Fruit fly (Drosophila melanogaster): ENCODE results near the gene CG31643.

Gene CG31643

DNA sequence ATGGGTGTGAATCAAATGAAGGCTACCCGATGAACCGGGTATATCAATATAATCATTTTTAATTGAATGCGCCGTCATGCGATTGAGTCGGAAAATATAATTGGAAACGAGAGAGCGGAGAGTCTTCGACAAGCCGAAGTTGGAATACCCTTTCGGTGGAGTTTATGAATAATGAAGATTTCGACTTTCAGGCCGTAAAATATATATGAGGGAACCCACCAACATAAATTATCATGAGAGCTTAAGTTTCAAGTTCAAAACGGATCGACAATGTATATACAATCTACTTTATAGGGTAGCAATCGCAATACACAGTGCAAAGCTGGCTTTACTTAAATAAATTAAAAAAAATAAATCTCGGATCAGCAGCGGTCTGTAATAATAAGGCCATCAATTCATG, 6.1 kb upstream of the CG31643 start:
- no peak for TF ChIP-seq CG17801 (GFP tag; optimal IDR thresholded peaks at IDR 0.05; ENCODE audit: partially characterized antibody)

DNA sequence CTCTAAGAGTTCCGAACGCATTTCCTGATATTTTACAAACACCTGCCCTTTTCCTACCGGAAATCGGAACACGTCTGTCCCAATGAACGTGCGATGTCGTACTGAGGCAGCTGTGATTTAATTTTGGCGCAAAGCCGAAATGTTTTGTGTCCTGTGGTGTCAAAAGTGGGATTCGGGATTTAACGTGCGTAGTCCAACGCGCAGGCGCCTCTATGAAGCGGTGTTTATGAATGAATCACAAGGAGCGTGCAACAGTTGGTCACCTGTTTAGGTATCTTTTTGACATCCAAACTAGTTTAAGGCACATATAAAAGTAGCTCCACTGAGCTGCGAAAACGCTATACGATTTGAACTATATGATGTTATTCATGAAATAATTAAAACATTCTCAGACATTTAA, 3.6 kb upstream of the CG31643 start, which contains the start of gene CG9109:
CG9109 (minus strand) TSS at position 80 of the 400 bp plus-strand sequence.
- no peak for TF ChIP-seq CG17801 (GFP tag; optimal IDR thresholded peaks at IDR 0.05; ENCODE audit: partially characterized antibody)

DNA sequence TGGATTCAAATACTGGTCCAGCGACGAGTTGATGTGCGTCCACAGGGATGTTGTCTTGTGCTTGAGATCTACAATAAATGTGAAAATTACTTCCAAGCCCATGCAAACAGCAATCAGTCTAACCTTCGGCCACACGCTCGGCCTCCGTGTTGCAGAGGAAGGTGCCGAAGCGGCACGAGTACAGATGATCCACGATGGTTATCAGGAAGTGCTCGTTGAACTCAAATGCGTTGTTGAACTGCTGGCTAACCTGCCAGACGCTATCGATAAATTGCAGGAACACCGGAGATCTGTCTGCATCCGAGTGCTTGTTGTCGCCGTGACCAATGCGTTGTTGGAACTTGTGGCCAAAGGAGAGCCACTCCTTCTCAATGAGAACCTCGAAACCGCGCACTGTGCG, 2.8 kb upstream of the CG31643 start:
- TF ChIP-seq CG17801 (GFP tag; optimal IDR thresholded peaks at IDR 0.05; ENCODE audit: partially characterized antibody), result no peak

DNA sequence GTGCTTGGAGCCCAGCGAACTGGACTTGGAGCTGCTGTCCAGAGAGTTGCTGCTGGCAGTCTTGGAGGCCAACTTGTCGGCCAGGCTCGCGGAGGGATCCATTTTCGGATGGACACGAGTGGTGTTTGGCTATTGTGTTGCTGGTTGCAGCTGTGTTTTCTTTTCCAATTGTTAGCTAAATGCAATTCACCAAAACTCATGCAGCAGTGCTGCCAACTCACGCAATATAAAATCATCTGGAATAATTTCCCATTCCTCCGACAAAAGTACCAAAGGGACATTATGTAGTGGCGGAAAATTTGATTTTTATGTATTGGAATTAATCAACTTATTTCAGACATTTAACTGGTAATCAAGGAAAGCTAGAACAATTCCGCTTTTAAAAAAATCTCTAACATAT, 1.2 kb upstream of the CG31643 start, which contains the start of gene mtm:
mtm (minus strand) TSS at position 306 of the 400 bp plus-strand sequence.
- TF ChIP-seq CG17801 (GFP tag; optimal IDR thresholded peaks at IDR 0.05; ENCODE audit: partially characterized antibody), result no peak

DNA sequence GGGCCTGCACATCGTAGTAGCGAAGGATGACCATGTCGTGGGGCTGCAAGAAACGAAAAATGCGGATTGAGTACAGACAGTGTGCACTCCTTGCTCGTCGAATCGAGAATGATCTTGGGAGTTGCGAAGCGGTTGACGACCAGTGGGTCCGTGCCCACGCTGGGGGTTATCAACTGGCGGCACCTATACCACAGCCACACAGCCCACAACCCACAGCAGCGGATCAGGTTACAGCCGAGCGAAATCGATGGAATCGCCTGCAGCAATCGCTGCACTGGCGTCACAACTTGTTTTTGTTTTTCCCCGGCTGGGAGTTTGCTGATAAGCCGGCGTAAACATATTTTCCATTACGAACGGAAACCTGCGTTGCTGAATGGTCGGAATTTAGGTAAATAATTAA, 7.6 kb downstream of the CG31643 start:
- no peak for TF ChIP-seq CG17801 (GFP tag; optimal IDR thresholded peaks at IDR 0.05; ENCODE audit: partially characterized antibody)

DNA sequence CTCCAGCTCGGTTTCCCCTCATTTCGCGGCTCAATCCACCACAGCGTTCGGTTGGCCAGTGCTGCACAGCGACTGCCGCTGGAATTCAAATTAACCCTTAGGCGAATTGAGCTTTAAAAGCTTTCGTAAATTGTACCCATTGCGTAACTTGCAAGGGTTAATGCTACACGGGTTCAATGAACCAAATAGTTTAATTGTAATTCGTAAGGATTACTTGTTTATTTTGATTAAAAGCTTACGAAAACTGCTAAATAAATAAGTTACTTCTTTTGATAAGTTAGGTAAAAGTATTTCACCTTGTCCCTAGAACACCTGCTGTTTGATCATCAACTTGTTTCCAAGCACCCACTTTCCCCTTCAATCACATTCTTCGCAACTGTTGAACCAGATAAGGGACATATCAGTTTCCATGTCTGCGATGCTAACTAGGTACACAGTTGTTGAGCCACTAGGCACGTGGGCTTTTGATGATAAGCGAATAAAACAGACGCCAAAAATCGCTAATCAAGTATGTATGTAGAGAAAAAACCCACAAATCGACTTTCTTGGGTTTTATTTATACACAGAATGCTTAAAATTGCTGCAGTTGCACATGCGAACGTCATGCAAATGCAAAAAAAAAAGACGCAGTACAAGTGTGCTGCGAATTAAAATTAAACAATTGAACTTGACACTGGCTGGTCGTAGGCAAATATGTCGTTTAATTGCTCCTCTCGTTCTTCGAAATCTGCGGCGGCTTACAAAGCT, 8.2 kb downstream of the CG31643 start, which contains the start of gene Pfas:
Pfas (minus strand) TSS at position 79 of the 747 bp plus-strand sequence.
- peak; percentile 67 for TF ChIP-seq CG17801 (GFP tag; optimal IDR thresholded peaks at IDR 0.05; ENCODE audit: partially characterized antibody)

DNA sequence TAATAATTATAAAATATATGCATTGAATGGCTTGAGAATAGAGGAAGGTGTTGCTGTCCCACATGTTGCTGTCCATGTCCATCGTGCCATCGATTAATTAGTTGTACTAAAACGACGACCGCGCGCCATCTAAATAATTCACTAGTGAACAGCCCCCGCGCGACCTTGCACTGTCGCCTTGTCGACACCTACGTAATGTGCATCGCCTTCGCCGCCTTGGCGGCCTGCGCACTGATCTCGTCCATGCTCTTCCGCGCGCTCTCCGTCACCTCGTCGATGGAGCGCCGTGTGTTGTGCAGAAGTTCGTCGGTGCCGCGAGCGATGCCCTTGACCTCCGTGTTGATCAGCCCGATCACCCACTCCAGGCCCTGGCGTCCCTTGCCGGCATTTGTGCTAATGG, 8.9 kb downstream of the CG31643 start:
- no peak for TF ChIP-seq CG17801 (GFP tag; optimal IDR thresholded peaks at IDR 0.05; ENCODE audit: partially characterized antibody)

DNA sequence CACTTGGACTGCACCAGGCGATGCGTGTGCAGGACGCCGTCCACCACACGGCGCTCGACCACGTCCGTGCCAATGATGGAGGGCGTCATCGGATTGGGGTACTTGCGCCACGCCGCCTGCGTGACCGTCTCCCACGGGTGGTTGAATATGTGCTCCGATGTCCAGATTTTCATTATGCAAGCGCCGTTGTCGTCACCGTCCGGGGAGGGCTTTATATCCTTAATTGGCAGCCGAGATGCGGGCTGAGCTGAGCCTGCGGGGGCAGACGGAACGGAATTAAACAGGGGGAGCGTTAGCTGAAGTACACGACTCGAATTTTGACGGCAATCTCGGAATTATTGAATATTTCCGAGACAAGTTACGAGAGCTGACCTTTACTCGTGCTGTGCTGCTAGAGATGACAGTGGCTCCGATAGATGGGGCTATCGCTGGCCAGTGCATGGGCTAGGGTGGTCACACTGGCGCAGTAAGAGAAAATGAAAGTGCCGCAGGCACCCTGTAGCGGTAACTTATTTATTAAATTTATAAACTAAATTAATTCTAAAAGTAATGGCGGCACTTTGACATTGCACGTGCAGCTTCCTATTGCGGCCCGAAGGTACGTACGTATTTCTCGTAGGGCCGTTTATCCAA, 9.7 kb downstream of the CG31643 start, which contains the start of gene IPIP:
IPIP (plus strand) TSS at position 475 of the 633 bp plus-strand sequence.
- peak; percentile 75 for TF ChIP-seq CG17801 (GFP tag; optimal IDR thresholded peaks at IDR 0.05; ENCODE audit: partially characterized antibody)

DNA sequence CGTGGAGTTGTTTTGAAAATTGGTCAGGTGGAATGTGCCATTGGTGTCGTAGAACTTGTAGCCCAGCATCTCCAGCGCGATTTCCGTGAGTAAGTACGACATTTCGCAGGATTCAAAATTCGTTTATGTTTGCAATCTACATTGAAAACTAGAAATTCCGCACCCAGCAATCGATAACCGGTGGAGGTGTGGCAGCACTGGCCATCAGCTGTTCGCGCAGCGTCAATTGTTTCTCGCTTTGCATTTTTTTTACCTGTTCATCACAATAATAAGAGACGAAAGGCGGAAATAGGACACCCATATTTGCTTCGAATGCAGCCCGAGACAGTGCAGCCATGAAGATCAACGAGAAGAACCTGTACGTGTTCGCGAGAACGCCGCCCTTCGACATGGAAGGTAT, 10.6 kb downstream of the CG31643 start, which contains the start of the genes CG34179 and slmo:
CG34179 (minus strand) TSS at position 165 of the 400 bp plus-strand sequence.
slmo (minus strand) TSS at position 165 of the 400 bp plus-strand sequence.
- no peak for TF ChIP-seq CG17801 (GFP tag; optimal IDR thresholded peaks at IDR 0.05; ENCODE audit: partially characterized antibody)

DNA sequence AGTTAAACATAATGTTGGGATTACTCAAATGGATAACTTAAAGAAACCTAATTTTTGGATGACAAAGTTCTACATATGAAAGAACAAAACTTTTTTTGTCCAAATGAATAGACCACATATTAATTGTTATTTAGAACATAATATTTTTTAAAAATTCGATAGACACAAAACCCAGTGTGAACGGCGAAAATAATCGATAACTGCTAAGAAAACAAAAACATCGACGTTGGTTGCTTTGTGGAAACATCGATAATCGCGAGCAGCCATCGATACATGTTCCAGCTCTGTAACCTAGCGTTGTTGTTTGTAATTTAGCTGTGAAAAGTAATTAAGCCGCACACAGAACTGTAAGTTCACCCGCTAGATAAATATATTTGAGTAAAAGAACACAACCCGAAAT, 12.7 kb downstream of the CG31643 start, which contains the start of gene CG9135:
CG9135 (plus strand) TSS at position 226 of the 400 bp plus-strand sequence.
- no peak for TF ChIP-seq CG17801 (GFP tag; optimal IDR thresholded peaks at IDR 0.05; ENCODE audit: partially characterized antibody)

DNA sequence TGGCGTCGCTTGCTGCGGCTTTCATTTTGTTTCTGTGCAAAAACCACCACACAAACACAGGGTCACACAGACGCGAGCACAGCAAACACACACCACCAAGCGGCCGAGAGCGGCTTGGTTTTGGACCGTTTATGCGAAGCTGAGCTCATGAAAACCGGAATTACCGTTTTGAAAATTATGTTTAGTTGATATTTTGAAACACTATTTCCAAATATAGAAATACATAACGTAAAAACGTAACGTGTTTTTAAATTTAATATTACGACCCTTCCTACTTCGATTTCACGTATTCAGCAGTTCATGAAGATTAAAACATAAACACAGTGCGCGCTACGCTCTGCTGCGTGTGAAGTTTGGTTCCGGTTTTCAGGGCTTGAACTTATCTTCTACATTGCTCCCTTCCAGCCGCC, 13.3 kb downstream of the CG31643 start:
- peak; percentile 96 for TF ChIP-seq CG17801 (GFP tag; optimal IDR thresholded peaks at IDR 0.05; ENCODE audit: partially characterized antibody)

DNA sequence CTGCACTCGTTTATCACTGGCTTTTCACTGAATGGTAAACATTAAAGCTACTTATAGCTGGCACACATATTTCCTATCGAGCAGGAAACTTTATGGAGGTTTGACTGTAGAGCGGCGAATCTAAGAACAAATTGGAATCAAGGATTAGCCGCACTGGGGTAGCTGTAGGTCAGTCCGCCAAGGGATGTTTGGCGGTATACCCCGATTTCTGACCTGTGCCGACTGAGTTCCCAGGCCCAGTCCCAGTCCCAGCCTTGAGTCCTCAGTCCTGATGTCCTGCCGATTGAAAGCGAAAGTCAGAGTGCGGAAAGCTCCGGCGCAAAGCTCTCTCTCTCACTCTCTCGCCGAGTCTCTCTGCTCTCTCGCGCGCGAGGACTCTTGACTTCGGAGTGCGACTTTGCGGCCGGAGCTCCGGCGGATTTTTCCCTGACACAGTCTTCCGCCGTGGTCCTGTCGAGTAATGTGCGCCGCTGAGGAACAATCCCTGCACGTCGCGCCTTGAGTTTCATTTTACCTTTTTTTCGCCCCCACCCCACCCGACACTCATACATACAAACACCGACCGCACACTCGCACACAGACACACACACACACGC, 16.1 kb downstream of the CG31643 start, which contains the start of gene CG13995:
CG13995 (plus strand) TSS at position 429 of the 596 bp plus-strand sequence.
- no peak for TF ChIP-seq CG17801 (GFP tag; optimal IDR thresholded peaks at IDR 0.05; ENCODE audit: partially characterized antibody)

DNA sequence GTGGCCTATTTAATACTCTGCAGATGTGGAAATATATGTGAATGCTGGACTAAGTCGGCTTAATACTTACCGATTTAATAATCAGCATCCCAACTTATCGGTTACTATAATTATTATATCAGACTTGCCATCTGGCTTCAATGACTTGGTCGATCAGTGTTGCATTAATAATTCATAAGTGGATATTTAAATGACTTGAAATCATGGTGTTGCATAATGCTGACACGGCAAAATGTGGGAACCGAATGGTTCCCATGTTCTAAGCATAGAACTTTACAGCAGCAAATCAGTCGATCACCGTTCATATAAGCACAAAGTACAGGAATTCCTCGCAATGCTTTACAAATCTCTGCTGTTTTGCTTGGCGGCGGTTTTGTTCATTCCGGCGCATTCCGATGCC, 22.3 kb downstream of the CG31643 start, which contains the start of gene CG34180:
CG34180 (plus strand) TSS at position 301 of the 400 bp plus-strand sequence.
- TF ChIP-seq CG17801 (GFP tag; optimal IDR thresholded peaks at IDR 0.05; ENCODE audit: partially characterized antibody), result no peak

DNA sequence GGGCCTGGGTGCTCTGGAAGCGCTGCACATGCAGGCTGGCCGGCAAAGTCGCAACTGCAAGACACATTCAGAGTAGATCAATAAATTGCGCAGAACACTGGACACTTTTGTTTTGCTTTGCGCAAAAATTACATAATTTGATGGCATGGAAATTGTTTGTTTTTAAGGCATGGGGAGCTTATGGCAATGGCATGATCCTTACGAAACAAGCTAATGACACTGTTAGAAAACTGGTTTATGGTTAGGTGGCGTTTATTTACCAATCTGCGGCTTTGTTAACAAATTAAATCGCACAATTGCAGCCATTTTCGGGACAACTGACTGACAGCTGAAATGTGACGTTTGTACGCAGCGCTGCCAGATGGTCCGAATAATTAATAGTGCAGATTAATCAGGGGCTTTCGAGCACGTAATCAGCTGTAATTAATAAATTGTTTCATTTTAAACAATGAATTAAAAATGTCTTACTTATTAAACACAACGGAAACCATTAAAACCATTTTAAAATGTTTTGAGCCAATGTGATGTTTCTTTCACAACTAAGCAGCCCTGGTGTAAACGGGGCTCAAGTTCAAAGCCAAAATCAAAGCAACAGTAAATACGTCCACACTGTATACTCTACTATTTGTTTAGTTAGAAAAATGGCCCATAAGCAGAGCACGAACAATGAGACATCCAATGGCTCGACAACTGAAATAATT, 24.6 kb downstream of the CG31643 start, which contains the start of the genes ND-51 and CG13994:
ND-51 (minus strand) TSS at position 376 of the 701 bp plus-strand sequence.
CG13994 (plus strand) TSS at position 608 of the 701 bp plus-strand sequence.
- peak; percentile 83 for TF ChIP-seq CG17801 (GFP tag; optimal IDR thresholded peaks at IDR 0.05; ENCODE audit: partially characterized antibody)

All from ovary, adult (tissue).